Fruit fly (Drosophila melanogaster) whole organism, prepupa: ENCODE results near the gene EMC5.

Source experiments
- Blimp-1 ChIP-seq: fragments of 200-800 bp; sonication (Bioruptor generic); optimal IDR thresholded peaks from 3 replicates; lab custom pipeline; 2017; ENCODE audit warnings: missing biosample characterization, missing genetic modification characterization, mild to moderate bottlenecking, moderate library complexity, missing genetic modification reagents
- CG10631 ChIP-seq: fragments of 200-800 bp; sonication (Bioruptor generic); optimal IDR thresholded peaks from 2 replicates; lab custom pipeline; 2016; ENCODE audit warnings: missing biosample characterization, missing genetic modification characterization
- CG10669 ChIP-seq: fragments of 200-800 bp; sonication (Bioruptor generic); optimal IDR thresholded peaks from 3 replicates; lab custom pipeline; 2018; ENCODE audit warnings: missing biosample characterization, mild to moderate bottlenecking, missing genetic modification characterization, moderate library complexity
- CG11294 ChIP-seq: fragments of 200-800 bp; sonication (Bioruptor generic); IDR thresholded peaks from 2 replicates; pipeline ENCODE4 v1.3.6; 2022; ENCODE audit warnings: missing biosample characterization, missing genetic modification characterization
- CG11762 ChIP-seq: fragments of 200-800 bp; sonication (Bioruptor generic); optimal IDR thresholded peaks from 3 replicates; lab custom pipeline; 2016; ENCODE audit warnings: missing biosample characterization, missing genetic modification characterization; ENCODE audit not compliant: insufficient read depth
- CG11902 ChIP-seq: fragments of 200-800 bp; sonication (Bioruptor generic); optimal IDR thresholded peaks from 3 replicates; lab custom pipeline; 2016; ENCODE audit warnings: missing biosample characterization, missing genetic modification characterization
- CG15336 ChIP-seq: fragments of 200-800 bp; sonication (Bioruptor generic); IDR thresholded peaks from 2 replicates; pipeline ENCODE4 v1.3.6; 2022; ENCODE audit warnings: missing biosample characterization, missing genetic modification characterization
- CG1621 ChIP-seq: fragments of 200-800 bp; sonication (Bioruptor generic); optimal IDR thresholded peaks from 3 replicates; lab custom pipeline; 2018; ENCODE audit warnings: missing biosample characterization, mild to moderate bottlenecking, missing genetic modification characterization
- CG16779 ChIP-seq: fragments of 200-800 bp; sonication (Bioruptor generic); optimal IDR thresholded peaks from 3 replicates; lab custom pipeline; 2017; ENCODE audit warnings: missing biosample characterization, mild to moderate bottlenecking, missing genetic modification characterization
- CG3032 ChIP-seq: fragments of 200-800 bp; optimal IDR thresholded peaks from 2 replicates; lab custom pipeline; 2019; ENCODE audit warnings: missing biosample characterization, mild to moderate bottlenecking, missing genetic modification characterization, moderate library complexity
- CG31627 ChIP-seq: fragments of 200-800 bp; sonication (Bioruptor generic); optimal IDR thresholded peaks from 3 replicates; lab custom pipeline; 2016; ENCODE audit warnings: missing biosample characterization, missing genetic modification characterization
- CG34406 ChIP-seq: fragments of 200-800 bp; sonication (Bioruptor generic); optimal IDR thresholded peaks from 3 replicates; lab custom pipeline; 2016; ENCODE audit warnings: missing biosample characterization, missing genetic modification characterization
- CG3919 ChIP-seq: fragments of 200-800 bp; sonication (Bioruptor generic); optimal IDR thresholded peaks from 3 replicates; lab custom pipeline; 2016; ENCODE audit warnings: missing biosample characterization, missing genetic modification characterization
- CG4318 ChIP-seq: fragments of 200-800 bp; sonication (Bioruptor generic); optimal IDR thresholded peaks from 3 replicates; lab custom pipeline; 2017; ENCODE audit warnings: missing biosample characterization, mild to moderate bottlenecking, missing genetic modification characterization
- CG6163 ChIP-seq: fragments of 200-800 bp; sonication (Bioruptor generic); IDR thresholded peaks from 3 replicates; pipeline ENCODE4 v1.3.6; 2022; ENCODE audit warnings: missing biosample characterization, missing genetic modification characterization
- CG6276 ChIP-seq: fragments of 200-800 bp; sonication (Bioruptor generic); optimal IDR thresholded peaks from 2 replicates; lab custom pipeline; 2017; ENCODE audit warnings: missing biosample characterization, mild to moderate bottlenecking, missing genetic modification characterization
- CG6792 ChIP-seq: fragments of 200-800 bp; sonication (Bioruptor generic); optimal IDR thresholded peaks from 3 replicates; lab custom pipeline; 2016; ENCODE audit warnings: missing biosample characterization, missing genetic modification characterization
- CG6808 ChIP-seq: fragments of 200-800 bp; sonication (Bioruptor generic); optimal IDR thresholded peaks from 3 replicates; lab custom pipeline; 2017; ENCODE audit warnings: missing biosample characterization, missing genetic modification characterization, mild to moderate bottlenecking, moderate library complexity, missing genetic modification reagents
- CG6854 ChIP-seq: fragments of 200-800 bp; sonication (Bioruptor generic); optimal IDR thresholded peaks from 2 replicates; lab custom pipeline; 2017; ENCODE audit warnings: missing biosample characterization, mild to moderate bottlenecking, missing genetic modification characterization
- CG7368 ChIP-seq: fragments of 200-800 bp; sonication (Bioruptor generic); optimal IDR thresholded peaks from 3 replicates; lab custom pipeline; 2016; ENCODE audit warnings: missing biosample characterization, missing genetic modification characterization
- CG8119 ChIP-seq: fragments of 200-800 bp; sonication (Bioruptor generic); IDR thresholded peaks from 3 replicates; pipeline ENCODE4 v1.3.6; 2022; ENCODE audit warnings: missing biosample characterization, missing genetic modification characterization
- CG8319 ChIP-seq: fragments of 200-800 bp; sonication (Bioruptor generic); optimal IDR thresholded peaks from 3 replicates; lab custom pipeline; 2016; ENCODE audit warnings: missing biosample characterization, missing genetic modification characterization
- CG8632 ChIP-seq: fragments of 200-800 bp; sonication (Bioruptor generic); optimal IDR thresholded peaks from 3 replicates; lab custom pipeline; 2016; ENCODE audit warnings: missing biosample characterization, missing genetic modification characterization
- Eip78C ChIP-seq: fragments of 200-800 bp; sonication (Bioruptor generic); peaks from one replicate; lab custom pipeline; 2016; ENCODE audit warnings: missing biosample characterization, missing genetic modification characterization
- Ets21C ChIP-seq: fragments of 200-800 bp; sonication (Bioruptor generic); optimal IDR thresholded peaks from 3 replicates; lab custom pipeline; 2016; ENCODE audit warnings: missing biosample characterization, missing genetic modification characterization
- Ets96B ChIP-seq: fragments of 200-800 bp; optimal IDR thresholded peaks from 2 replicates; lab custom pipeline; 2019; ENCODE audit warnings: missing biosample characterization, mild to moderate bottlenecking, missing genetic modification characterization, moderate library complexity
- Hr39 ChIP-seq: fragments of 200-800 bp; sonication (Bioruptor generic); optimal IDR thresholded peaks from 2 replicates; lab custom pipeline; 2016; ENCODE audit warnings: missing biosample characterization, missing genetic modification characterization
- Hr4 ChIP-seq: fragments of 200-800 bp; sonication (Bioruptor generic); optimal IDR thresholded peaks from 3 replicates; lab custom pipeline; 2016; ENCODE audit warnings: missing biosample characterization, missing genetic modification characterization
- Lpt ChIP-seq: fragments of 200-800 bp; sonication (Bioruptor generic); optimal IDR thresholded peaks from 3 replicates; lab custom pipeline; 2016; ENCODE audit warnings: missing biosample characterization, missing genetic modification characterization
- Met ChIP-seq: fragments of 200-800 bp; sonication (Bioruptor generic); optimal IDR thresholded peaks from 3 replicates; lab custom pipeline; 2016; ENCODE audit warnings: missing biosample characterization, missing genetic modification characterization
- OdsH ChIP-seq: fragments of 200-800 bp; sonication (Bioruptor generic); optimal IDR thresholded peaks from 3 replicates; lab custom pipeline; 2016; ENCODE audit warnings: missing biosample characterization, missing genetic modification characterization
- Smox ChIP-seq: fragments of 200-800 bp; sonication (Bioruptor generic); optimal IDR thresholded peaks from 3 replicates; lab custom pipeline; 2016; ENCODE audit warnings: missing biosample characterization, missing genetic modification characterization
- Sox102F ChIP-seq: fragments of 200-800 bp; sonication (Bioruptor generic); optimal IDR thresholded peaks from 2 replicates; lab custom pipeline; 2016; ENCODE audit warnings: missing biosample characterization, mild to moderate bottlenecking, missing genetic modification characterization
- Sox14 ChIP-seq: fragments of 200-800 bp; sonication (Bioruptor generic); optimal IDR thresholded peaks from 3 replicates; lab custom pipeline; 2016; ENCODE audit warnings: missing biosample characterization, missing genetic modification characterization
- Sox15 ChIP-seq: fragments of 200-800 bp; sonication (Bioruptor generic); optimal IDR thresholded peaks from 3 replicates; lab custom pipeline; 2016; ENCODE audit warnings: missing biosample characterization, missing genetic modification characterization
- acj6 ChIP-seq: fragments of 200-800 bp; sonication (Bioruptor generic); optimal IDR thresholded peaks from 3 replicates; lab custom pipeline; 2016; ENCODE audit warnings: missing biosample characterization, missing genetic modification characterization
- cyc ChIP-seq: fragments of 200-800 bp; sonication (Bioruptor generic); optimal IDR thresholded peaks from 3 replicates; lab custom pipeline; 2016; ENCODE audit warnings: missing biosample characterization, missing genetic modification characterization
- dac ChIP-seq: fragments of 200-800 bp; sonication (Bioruptor generic); optimal IDR thresholded peaks from 2 replicates; lab custom pipeline; 2017; ENCODE audit warnings: missing biosample characterization, mild to moderate bottlenecking, missing genetic modification characterization
- eg ChIP-seq: fragments of 200-800 bp; sonication (Bioruptor generic); IDR thresholded peaks from 3 replicates; pipeline ENCODE4 v1.3.6; 2022; ENCODE audit warnings: missing biosample characterization, missing genetic modification characterization
- esn ChIP-seq: fragments of 200-800 bp; sonication (Bioruptor generic); optimal IDR thresholded peaks from 2 replicates; lab custom pipeline; 2016; ENCODE audit warnings: missing biosample characterization, mild to moderate bottlenecking, missing genetic modification characterization, moderate library complexity
- fd59A ChIP-seq: fragments of 200-800 bp; sonication (Bioruptor generic); optimal IDR thresholded peaks from 2 replicates; lab custom pipeline; 2017; ENCODE audit warnings: missing biosample characterization, mild to moderate bottlenecking, missing genetic modification characterization, missing genetic modification reagents
- fd85E ChIP-seq: fragments of 200-800 bp; sonication (Bioruptor generic); optimal IDR thresholded peaks from 3 replicates; lab custom pipeline; 2016; ENCODE audit warnings: missing biosample characterization, missing genetic modification characterization
- fkh ChIP-seq: fragments of 200-800 bp; sonication (Bioruptor generic); optimal IDR thresholded peaks from 3 replicates; lab custom pipeline; 2017; ENCODE audit warnings: missing biosample characterization, mild to moderate bottlenecking, missing genetic modification characterization, moderate library complexity
- lz ChIP-seq: fragments of 200-800 bp; sonication (Bioruptor generic); optimal IDR thresholded peaks from 3 replicates; lab custom pipeline; 2016; ENCODE audit warnings: missing biosample characterization, missing genetic modification characterization
- net ChIP-seq: fragments of 200-800 bp; sonication (Bioruptor generic); optimal IDR thresholded peaks from 3 replicates; lab custom pipeline; 2016; ENCODE audit warnings: missing biosample characterization, missing genetic modification characterization
- pdm3 ChIP-seq: fragments of 200-800 bp; sonication (Bioruptor generic); optimal IDR thresholded peaks from 3 replicates; lab custom pipeline; 2016; ENCODE audit warnings: missing biosample characterization, missing genetic modification characterization
- salr ChIP-seq, 2 experiments: fragments of 200-800 bp; sonication (Bioruptor generic); optimal IDR thresholded peaks; 3 replicates each; lab custom pipeline; 2016 to 2018; ENCODE audit warnings: missing biosample characterization in 2 of 2, missing genetic modification characterization in 2 of 2, mild to moderate bottlenecking in 1 of 2
- ss ChIP-seq, 2 experiments: fragments of 200-800 bp; sonication (Bioruptor generic); optimal IDR thresholded peaks; 2 replicates in 1 of 2; 3 replicates in 1 of 2; lab custom pipeline; 2017 to 2018; ENCODE audit warnings: mild to moderate bottlenecking in 2 of 2, missing biosample characterization in 2 of 2, missing genetic modification characterization in 2 of 2, moderate library complexity in 1 of 2
- svp ChIP-seq: fragments of 200-800 bp; sonication (Bioruptor generic); peaks from one replicate; lab custom pipeline; 2016; ENCODE audit warnings: missing biosample characterization, missing genetic modification characterization
- topi ChIP-seq: fragments of 200-800 bp; sonication (Bioruptor generic); optimal IDR thresholded peaks from 3 replicates; lab custom pipeline; 2016; ENCODE audit warnings: missing biosample characterization, missing genetic modification characterization
- vri ChIP-seq: fragments of 200-800 bp; sonication (Bioruptor generic); optimal IDR thresholded peaks from 3 replicates; lab custom pipeline; 2016; ENCODE audit warnings: missing biosample characterization, mild to moderate bottlenecking, missing genetic modification characterization

Gene EMC5

DNA sequence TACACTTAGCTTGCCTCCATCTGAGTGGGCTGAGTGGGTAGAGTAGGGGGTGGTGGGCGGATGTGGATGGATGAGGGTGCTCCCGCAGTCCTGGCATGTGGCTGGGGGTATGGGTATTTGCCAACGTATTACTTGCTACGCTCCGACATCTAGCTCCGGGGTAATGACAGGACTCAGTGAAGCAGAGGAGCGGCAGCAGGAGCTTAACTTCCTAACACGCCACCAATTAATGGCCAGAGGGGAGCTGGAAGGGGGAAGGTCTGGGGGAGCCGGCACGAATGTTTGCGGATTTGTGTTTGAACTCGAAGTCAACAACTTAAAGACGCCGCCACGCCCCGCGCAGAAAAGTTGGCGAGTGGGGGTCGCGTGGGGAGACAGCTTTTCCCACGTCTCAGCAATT is 30.8 kb downstream of the EMC5 start:
- TF ChIP-seq svp (GFP tag; lab: Kevin White, UChicago) (peak; percentile 13), CG6163 (GFP tag; lab: Robert Waterston, UW) (no peak)

DNA sequence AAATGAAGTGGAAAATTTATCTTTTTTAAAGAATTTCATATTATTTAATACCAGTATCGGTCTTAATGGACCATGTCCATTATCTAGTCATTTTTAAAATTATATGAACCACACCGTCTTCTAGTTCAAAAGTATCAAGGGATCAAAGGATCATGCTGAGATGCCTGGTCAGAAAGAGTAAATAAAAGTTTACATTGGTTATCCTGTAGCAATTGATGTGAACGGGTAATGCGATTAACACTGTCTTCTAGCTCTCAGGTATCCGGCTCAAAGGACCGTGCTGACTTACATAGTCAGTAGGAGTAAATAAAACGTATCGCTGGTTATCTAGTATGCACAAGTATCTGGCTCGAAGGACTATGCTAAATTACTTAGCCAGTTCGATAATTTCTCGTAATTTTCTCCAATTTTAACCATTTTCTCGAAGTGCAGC is 31.7 kb downstream of the EMC5 start:
- TF ChIP-seq Sox15 (GFP tag; lab: Kevin White, UChicago) (no peak), vri (GFP tag; lab: Kevin White, UChicago) (no peak), CG31627 (GFP tag; lab: Kevin White, UChicago) (no peak), fkh (GFP tag; lab: Kevin White, UChicago) (no peak), topi (GFP tag; lab: Kevin White, UChicago) (no peak), svp (GFP tag; lab: Kevin White, UChicago) (peak; percentile 62), CG11294 (GFP tag; lab: Robert Waterston, UW) (no peak), lz (GFP tag; lab: Kevin White, UChicago) (peak; percentile 29), CG3919 (GFP tag; lab: Kevin White, UChicago) (no peak), CG7368 (GFP tag; lab: Kevin White, UChicago) (no peak), Ets21C (no peak), CG15336 (no peak), net (no peak), cyc (GFP tag; lab: Kevin White, UChicago) (no peak), dac (no peak), Sox102F (GFP tag; lab: Kevin White, UChicago) (no peak), CG8319 (GFP tag; lab: Kevin White, UChicago) (no peak), CG10669 (GFP tag; lab: Kevin White, UChicago) (no peak), Blimp-1 (GFP tag; lab: Kevin White, UChicago) (no peak), CG34406 (GFP tag; lab: Kevin White, UChicago) (no peak), OdsH (GFP tag; lab: Kevin White, UChicago) (peak; percentile 8), esn (GFP tag; lab: Kevin White, UChicago) (peak; percentile 21), CG11762 (GFP tag; lab: Kevin White, UChicago) (no peak), CG6808 (peak; percentile 41), CG6276 (GFP tag; lab: Kevin White, UChicago) (no peak), CG3032 (tag; lab: Kevin White, UChicago) (peak; percentile 5), Sox14 (GFP tag; lab: Kevin White, UChicago) (no peak), acj6 (no peak), ss (GFP tag; optimal IDR thresholded peaks at IDR 0.05; lab: Kevin White, UChicago) (no peak), CG4318 (GFP tag; lab: Kevin White, UChicago) (no peak), Met (GFP tag; lab: Kevin White, UChicago) (peak; percentile 25), CG6854 (no peak), salr (GFP tag; optimal IDR thresholded peaks at IDR 0.05; lab: Kevin White, UChicago) (peak in 1 of 2 experiments; percentile 1), Hr39 (GFP tag; lab: Kevin White, UChicago) (peak; percentile 6), CG8119 (GFP tag; lab: Robert Waterston, UW) (no peak), CG6163 (GFP tag; lab: Robert Waterston, UW) (no peak), Eip78C (GFP tag; lab: Kevin White, UChicago) (peak; percentile 66), CG1621 (no peak), CG11902 (no peak), CG10631 (GFP tag; lab: Kevin White, UChicago) (peak; percentile 30), Hr4 (GFP tag; lab: Kevin White, UChicago) (peak; percentile 20), Ets96B (tag; lab: Kevin White, UChicago) (no peak), Smox (GFP tag; lab: Kevin White, UChicago) (peak; percentile 26), CG6792 (no peak), CG8632 (GFP tag; lab: Kevin White, UChicago) (no peak), fd85E (GFP tag; lab: Kevin White, UChicago) (no peak), pdm3 (GFP tag; lab: Kevin White, UChicago) (no peak), CG16779 (no peak), fd59A (no peak), Lpt (no peak), eg (GFP tag; lab: Robert Waterston, UW) (no peak)
